Fruit fly (Drosophila melanogaster): Measurements from ENCODE around the gene CG7049.

DNA sequence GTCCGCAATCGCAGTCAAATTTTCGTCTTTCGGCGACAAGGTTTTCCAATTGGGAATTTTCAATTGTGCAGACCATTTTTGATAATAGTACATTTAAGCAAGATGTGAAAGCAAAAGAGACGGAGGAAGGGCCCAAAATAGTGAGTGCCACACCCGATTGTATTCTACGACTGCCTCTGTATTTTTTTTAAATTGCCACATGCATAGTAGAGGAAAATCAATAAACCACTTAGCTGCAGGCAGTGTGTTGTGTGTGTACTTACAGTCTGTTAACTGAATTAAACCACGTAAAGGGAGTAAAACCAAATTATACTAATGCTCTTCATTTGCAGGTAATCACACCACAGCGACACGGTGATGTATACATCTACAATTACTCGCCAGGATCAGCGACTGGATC lies 4.3 kb downstream of the CG7049 start:
- TF ChIP-seq CG8478 (optimal IDR thresholded peaks at IDR 0.05) (no peak), CTCF (optimal IDR thresholded peaks at IDR 0.05) (no peak)
